Fruit fly (Drosophila melanogaster): Measurements from ENCODE around the gene Sfp84E.

DNA sequence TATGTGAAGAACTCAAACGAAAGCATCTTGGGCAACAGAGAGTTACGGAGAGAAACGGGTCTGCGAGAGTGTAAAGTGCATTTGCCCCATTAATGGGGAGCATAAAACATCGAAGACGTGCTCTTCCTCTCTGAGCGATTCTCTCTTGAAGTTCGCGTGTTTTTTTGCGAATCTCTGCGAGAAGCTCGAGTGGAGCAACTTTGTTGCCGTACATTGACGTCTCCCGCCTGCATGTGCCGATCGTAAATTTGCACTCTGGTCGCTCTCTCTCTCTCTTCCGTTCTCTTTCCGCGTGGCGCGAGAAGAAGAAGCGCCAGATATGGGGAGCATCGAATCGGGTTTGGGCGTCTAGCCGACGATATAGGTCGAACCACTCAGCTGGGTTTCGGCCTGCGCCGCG is 12.3 kb downstream of the Sfp84E start:
- TF ChIP-seq z (GFP tag; IDR thresholded peaks at IDR 0.05): no peak
- no peak for TF ChIP-seq CG1647 (GFP tag; optimal IDR thresholded peaks at IDR 0.05)
- TF ChIP-seq HLH3B (GFP tag; IDR thresholded peaks at IDR 0.05): no peak
- TF ChIP-seq Dbx (GFP tag; IDR thresholded peaks at IDR 0.05): no peak
